Worm (Caenorhabditis elegans) whole organism, L4 larva: ENCODE results near the gene C29F9.6.

ENCODE experiments used
- F26F4.8 ChIP-seq: fragments of 200-800 bp; sonication (Bioruptor generic); conservative IDR thresholded peaks from 2 replicates; pipeline ENCODE4 v1.3.6; 2022; ENCODE audit warnings: missing genetic modification characterization, missing compliant biosample characterization
- F44E2.7 ChIP-seq: fragments of 200-800 bp; sonication (Bioruptor generic); IDR thresholded peaks from 2 replicates; pipeline ENCODE4 v2.1.2; 2022; ENCODE audit warnings: missing genetic modification characterization, missing compliant biosample characterization
- T20F7.1 ChIP-seq: fragments of 200-800 bp; sonication (Bioruptor generic); optimal IDR thresholded peaks from 2 replicates; lab custom pipeline; 2018; ENCODE audit warnings: mild to moderate bottlenecking, missing genetic modification characterization, missing compliant biosample characterization
- Y105C5A.15 ChIP-seq: fragments of 200-800 bp; sonication (Bioruptor generic); IDR thresholded peaks from 2 replicates; pipeline ENCODE4 v1.3.6; 2022; ENCODE audit warnings: missing genetic modification characterization, missing compliant biosample characterization
- ZK337.2 ChIP-seq: fragments of 200-800 bp; sonication (Bioruptor generic); IDR thresholded peaks from 2 replicates; pipeline ENCODE4 v1.3.6; 2022; ENCODE audit warnings: missing genetic modification reagents, missing genetic modification characterization, missing compliant biosample characterization
- aha-1 ChIP-seq: fragments of 150-350 bp; peaks from one replicate; lab custom pipeline; 2014; ENCODE audit warnings: missing biosample characterization, missing genetic modification characterization
- dmd-8 ChIP-seq: fragments of 200-800 bp; sonication (Bioruptor generic); IDR thresholded peaks from 2 replicates; pipeline ENCODE4 v1.3.6; 2022; ENCODE audit warnings: missing genetic modification characterization, missing compliant biosample characterization
- dmd-9 ChIP-seq: fragments of 200-800 bp; sonication (Bioruptor generic); IDR thresholded peaks from 2 replicates; pipeline ENCODE4 v1.3.6; 2022; ENCODE audit warnings: missing genetic modification reagents, missing genetic modification characterization, missing compliant biosample characterization
- dve-1 ChIP-seq: sonication (generic microtip); optimal IDR thresholded peaks from 2 replicates; lab custom pipeline; 2017; ENCODE audit warnings: antibody characterized with exemption, mild to moderate bottlenecking, missing genetic modification characterization, missing compliant biosample characterization; ENCODE audit not compliant: insufficient read depth
- egl-43 ChIP-seq: fragments of 200-800 bp; sonication (Bioruptor generic); IDR thresholded peaks from 2 replicates; pipeline ENCODE4 v1.3.6; 2022; ENCODE audit warnings: missing genetic modification reagents, missing genetic modification characterization, missing compliant biosample characterization
- fos-1 ChIP-seq: fragments of 150-350 bp; optimal IDR thresholded peaks from 2 replicates; lab custom pipeline; 2014; ENCODE audit warnings: missing biosample characterization, missing genetic modification characterization
- hlh-11 ChIP-seq: fragments of 200-800 bp; sonication (Bioruptor generic); optimal IDR thresholded peaks from 2 replicates; lab custom pipeline; 2018; ENCODE audit warnings: mild to moderate bottlenecking, missing genetic modification characterization, missing compliant biosample characterization
- hlh-30 ChIP-seq: sonication (generic microtip); optimal IDR thresholded peaks from 2 replicates; lab custom pipeline; 2017; ENCODE audit warnings: antibody characterized with exemption, mild to moderate bottlenecking, missing genetic modification characterization, missing compliant biosample characterization; ENCODE audit not compliant: insufficient read depth
- lim-7 ChIP-seq: fragments of 200-800 bp; sonication (Bioruptor generic); IDR thresholded peaks from 2 replicates; pipeline ENCODE4 v1.3.6; 2022; ENCODE audit warnings: missing genetic modification characterization, missing compliant biosample characterization
- lin-1 ChIP-seq: fragments of 200-800 bp; sonication (Bioruptor generic); IDR thresholded peaks from 2 replicates; pipeline ENCODE4 v1.3.6; 2022; ENCODE audit warnings: missing genetic modification reagents, missing genetic modification characterization, missing compliant biosample characterization
- lir-3 ChIP-seq: sonication (generic microtip); optimal IDR thresholded peaks from 2 replicates; lab custom pipeline; 2016; ENCODE audit warnings: mild to moderate bottlenecking, missing genetic modification characterization, missing compliant biosample characterization
- lsy-2 ChIP-seq, 2 experiments: fragments of 150-350 bp in 1 of 2; sonication (generic microtip) in 1 of 2; optimal IDR thresholded peaks; 2 replicates each; lab custom pipeline; 2014 to 2017; ENCODE audit warnings: missing biosample characterization in 2 of 2, missing genetic modification characterization in 2 of 2
- madf-9 ChIP-seq: fragments of 200-800 bp; sonication (Bioruptor generic); conservative IDR thresholded peaks from 2 replicates; pipeline ENCODE4 v1.3.6; 2022; ENCODE audit warnings: missing genetic modification reagents, missing genetic modification characterization, missing compliant biosample characterization
- mdl-1 ChIP-seq, 2 experiments: fragments of 150-350 bp in 1 of 2; sonication (generic microtip) in 1 of 2; optimal IDR thresholded peaks; 2 replicates each; lab custom pipeline; 2014 to 2017; ENCODE audit warnings: missing biosample characterization in 2 of 2, missing genetic modification characterization in 2 of 2
- mep-1 ChIP-seq: fragments of 150-350 bp; sonication (generic microtip); optimal IDR thresholded peaks from 3 replicates; lab custom pipeline; 2014; ENCODE audit warnings: missing biosample characterization, missing genetic modification characterization
- nhr-11 ChIP-seq: fragments of 150-350 bp; optimal IDR thresholded peaks from 2 replicates; lab custom pipeline; 2014; ENCODE audit warnings: missing biosample characterization, missing genetic modification characterization
- nhr-25 ChIP-seq: sonication (generic microtip); optimal IDR thresholded peaks from 2 replicates; lab custom pipeline; 2017; ENCODE audit warnings: missing genetic modification characterization, mild to moderate bottlenecking, missing compliant biosample characterization, antibody characterized with exemption, moderate library complexity, borderline replicate concordance; ENCODE audit not compliant: insufficient read depth
- nhr-28 ChIP-seq: fragments of 150-350 bp; optimal IDR thresholded peaks from 2 replicates; lab custom pipeline; 2014; ENCODE audit warnings: missing biosample characterization, missing genetic modification characterization
- nhr-41 ChIP-seq: fragments of 200-800 bp; sonication (Bioruptor generic); IDR thresholded peaks from 2 replicates; pipeline ENCODE4 v1.3.6; 2022; ENCODE audit warnings: missing genetic modification reagents, missing genetic modification characterization, missing compliant biosample characterization
- nhr-42 ChIP-seq: fragments of 200-800 bp; sonication (Bioruptor generic); IDR thresholded peaks from 2 replicates; pipeline ENCODE4 v1.3.6; 2022; ENCODE audit warnings: missing genetic modification characterization, missing compliant biosample characterization
- nhr-48 ChIP-seq: sonication (generic microtip); optimal IDR thresholded peaks from 2 replicates; lab custom pipeline; 2016; ENCODE audit warnings: mild to moderate bottlenecking, missing genetic modification characterization, missing compliant biosample characterization
- pqm-1 ChIP-seq: sonication (generic microtip); optimal IDR thresholded peaks from 2 replicates; lab custom pipeline; 2017; ENCODE audit warnings: missing biosample characterization, missing genetic modification characterization
- saeg-2 ChIP-seq: fragments of 200-800 bp; sonication (Bioruptor generic); IDR thresholded peaks from 2 replicates; pipeline ENCODE4 v1.3.6; 2022; ENCODE audit warnings: missing genetic modification reagents, missing genetic modification characterization, missing compliant biosample characterization
- sdz-12 ChIP-seq: fragments of 200-800 bp; sonication (Bioruptor generic); optimal IDR thresholded peaks from 2 replicates; lab custom pipeline; 2018; ENCODE audit warnings: mild to moderate bottlenecking, missing genetic modification characterization, missing compliant biosample characterization
- set-16 ChIP-seq: fragments of 200-800 bp; sonication (Bioruptor generic); IDR thresholded peaks from 2 replicates; pipeline ENCODE4 v1.3.6; 2022; ENCODE audit warnings: missing genetic modification reagents, missing genetic modification characterization, missing compliant biosample characterization
- spr-1 ChIP-seq: sonication (generic microtip); optimal IDR thresholded peaks from 2 replicates; lab custom pipeline; 2016; ENCODE audit warnings: mild to moderate bottlenecking, missing genetic modification characterization, missing compliant biosample characterization
- vab-7 ChIP-seq: fragments of 200-800 bp; sonication (Bioruptor generic); IDR thresholded peaks from 2 replicates; pipeline ENCODE4 v1.3.6; 2022; ENCODE audit warnings: missing genetic modification reagents, missing genetic modification characterization, missing compliant biosample characterization
- zfp-2 ChIP-seq: sonication (generic microtip); optimal IDR thresholded peaks from 2 replicates; lab custom pipeline; 2016; ENCODE audit warnings: mild to moderate bottlenecking, missing genetic modification characterization, missing compliant biosample characterization
- zfp-3 ChIP-seq: fragments of 200-800 bp; sonication (Bioruptor generic); conservative IDR thresholded peaks from 2 replicates; pipeline ENCODE4 v1.3.6; 2022; ENCODE audit warnings: missing genetic modification reagents, missing genetic modification characterization, missing compliant biosample characterization
- ztf-11 ChIP-seq: fragments of 150-350 bp; optimal IDR thresholded peaks from 2 replicates; lab custom pipeline; 2014; ENCODE audit warnings: missing biosample characterization, missing genetic modification characterization
- ztf-7 ChIP-seq: fragments of 150-350 bp; optimal IDR thresholded peaks from 2 replicates; lab custom pipeline; 2014; ENCODE audit warnings: missing biosample characterization, missing genetic modification characterization

Gene C29F9.6

DNA sequence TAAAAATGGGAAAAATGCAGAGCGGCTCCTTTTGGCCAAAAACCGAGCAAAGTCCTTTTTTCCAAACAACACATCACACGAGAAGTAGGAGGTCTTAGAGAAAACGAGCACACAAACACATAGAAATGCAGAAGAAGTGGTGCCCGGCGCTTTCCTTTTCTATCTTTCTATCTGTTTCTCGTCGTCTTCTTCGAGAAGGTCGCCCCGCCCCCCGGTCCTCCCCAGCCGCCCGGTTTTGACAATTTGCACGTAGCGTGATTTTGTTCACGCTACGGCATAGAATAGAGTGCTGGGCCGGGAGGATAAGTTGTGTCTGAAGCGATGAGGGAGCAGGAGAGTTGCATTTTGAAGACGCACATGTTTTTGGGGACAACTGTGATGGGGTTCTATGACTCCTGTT lies 47.7 kb upstream of the C29F9.6 start (continued):
- peak; percentile 48 for TF ChIP-seq hlh-11 (tag; lab: Kevin White, UChicago)
- TF ChIP-seq mep-1 (tag; lab: Kevin White, UChicago): peak; percentile 74
- no peak for TF ChIP-seq sdz-12
- no peak for TF ChIP-seq lin-1 (GFP tag; lab: Robert Waterston, UW)
- no peak for TF ChIP-seq vab-7
- TF ChIP-seq zfp-3 (GFP tag; lab: Robert Waterston, UW): no peak
- peak; percentile 35 for TF ChIP-seq hlh-30 (tag; lab: Kevin White, UChicago)
- peak in 1 of 2 experiments; percentile 56 for TF ChIP-seq lsy-2 (tag; optimal IDR thresholded peaks at IDR 0.05; lab: Kevin White, UChicago)
- peak in 1 of 2 experiments; percentile 59 for TF ChIP-seq mdl-1 (tag; optimal IDR thresholded peaks at IDR 0.05; lab: Kevin White, UChicago)
- TF ChIP-seq ztf-11 (tag; lab: Kevin White, UChicago): no peak
- peak; percentile 100 for TF ChIP-seq aha-1 (tag; lab: Kevin White, UChicago)
- TF ChIP-seq ztf-7 (tag; lab: Kevin White, UChicago): no peak
- no peak for TF ChIP-seq dmd-9 (GFP tag; lab: Robert Waterston, UW)
- TF ChIP-seq lim-7: no peak
- TF ChIP-seq set-16 (GFP tag; lab: Robert Waterston, UW): peak; percentile 54; the same call in 1 of the 2 replicates
- TF ChIP-seq, all 104 proteins: peak for 17

- TF ChIP-seq dve-1 (tag; lab: Kevin White, UChicago) (no peak), dmd-8 (GFP tag; lab: Robert Waterston, UW) (no peak), madf-9 (GFP tag; lab: Robert Waterston, UW) (no peak), zfp-2 (no peak), nhr-28 (tag; lab: Kevin White, UChicago) (no peak), egl-43 (GFP tag; lab: Robert Waterston, UW) (no peak), nhr-11 (tag; lab: Kevin White, UChicago) (no peak), nhr-41 (GFP tag; lab: Robert Waterston, UW) (no peak), nhr-25 (tag; lab: Kevin White, UChicago) (no peak), Y105C5A.15 (no peak), F26F4.8 (GFP tag; lab: Robert Waterston, UW) (no peak), saeg-2 (GFP tag; lab: Robert Waterston, UW) (no peak), lir-3 (tag; lab: Kevin White, UChicago) (no peak), F44E2.7 (GFP tag; lab: Robert Waterston, UW) (no peak), ZK337.2 (GFP tag; lab: Robert Waterston, UW) (no peak), pqm-1 (no peak), ztf-7 (tag; lab: Kevin White, UChicago) (no peak)
Measured at ce11 chrIII:69652-70051, 45.1 kb upstream of the C29F9.6 start, which contains the start of gene spt-4. spt-4 (minus strand) TSS chrIII:69752.

DNA sequence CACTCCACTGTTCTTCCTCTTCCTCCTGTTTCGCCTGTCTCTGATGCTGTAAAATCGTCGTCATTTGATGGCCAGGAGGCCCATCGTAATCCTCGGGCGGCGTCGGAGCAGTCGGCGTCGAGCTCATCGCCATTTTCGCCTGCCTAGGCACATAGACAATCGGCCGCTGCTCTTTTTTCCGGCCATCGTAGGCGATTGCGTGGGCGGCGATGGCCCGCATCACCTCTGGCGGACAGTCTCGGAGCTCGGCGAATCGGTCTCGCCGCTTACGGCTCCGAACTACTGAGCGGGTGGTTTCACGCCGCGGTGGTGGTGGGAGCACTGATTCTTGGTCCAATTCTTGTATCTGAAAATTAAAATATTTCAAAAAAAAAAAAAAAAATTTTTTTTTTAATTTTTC lies 42.6 kb upstream of the C29F9.6 start:
- TF ChIP-seq nhr-48 (tag; lab: Kevin White, UChicago) (no peak), spr-1 (no peak), saeg-2 (GFP tag; lab: Robert Waterston, UW) (0 out of 2 replicates have a peak, but pooled peaks have one; percentile 48), egl-43 (GFP tag; lab: Robert Waterston, UW) (peak; percentile 67; the same call in 1 of the 2 replicates), T20F7.1 (GFP tag; lab: Kevin White, UChicago) (no peak), fos-1 (tag; lab: Kevin White, UChicago) (no peak), nhr-42 (GFP tag; lab: Robert Waterston, UW) (no peak), set-16 (GFP tag; lab: Robert Waterston, UW) (peak; percentile 92)
- TF ChIP-seq, all 104 proteins: peak for 3
